Worm (Caenorhabditis elegans) whole organism, L4 larva: Measurements from ENCODE around the gene Y55F3AM.13.

Source experiments
- ama-1 ChIP-seq: fragments of 150-350 bp; optimal IDR thresholded peaks from 2 replicates; lab custom pipeline; 2014; ENCODE audit warnings: inconsistent platforms, mixed read lengths
- arid-1 ChIP-seq: fragments of 200-800 bp; sonication (Bioruptor generic); conservative IDR thresholded peaks from 2 replicates; pipeline ENCODE4 v1.3.6; 2022; ENCODE audit warnings: missing genetic modification reagents, missing genetic modification characterization, missing compliant biosample characterization
- daf-12 ChIP-seq: fragments of 150-350 bp; optimal IDR thresholded peaks from 2 replicates; lab custom pipeline; 2014; ENCODE audit warnings: missing biosample characterization, missing genetic modification reagents, missing genetic modification characterization
- dve-1 ChIP-seq: sonication (generic microtip); optimal IDR thresholded peaks from 2 replicates; lab custom pipeline; 2017; ENCODE audit warnings: antibody characterized with exemption, mild to moderate bottlenecking, missing genetic modification characterization, missing compliant biosample characterization; ENCODE audit not compliant: insufficient read depth
- fos-1 ChIP-seq: fragments of 150-350 bp; optimal IDR thresholded peaks from 2 replicates; lab custom pipeline; 2014; ENCODE audit warnings: missing biosample characterization, missing genetic modification characterization
- jun-1 ChIP-seq: fragments of 150-350 bp; optimal IDR thresholded peaks from 2 replicates; lab custom pipeline; 2014; ENCODE audit warnings: missing biosample characterization, missing genetic modification reagents, missing genetic modification characterization
- lin-29 ChIP-seq: fragments of 200-800 bp; sonication (Bioruptor generic); IDR thresholded peaks from 2 replicates; pipeline ENCODE4 v1.3.6; 2022; ENCODE audit warnings: missing genetic modification reagents, missing genetic modification characterization, missing compliant biosample characterization
- zag-1 ChIP-seq: fragments of 150-350 bp; optimal IDR thresholded peaks from 2 replicates; lab custom pipeline; 2014; ENCODE audit warnings: missing biosample characterization, missing genetic modification characterization
- zip-2 ChIP-seq: fragments of 150-350 bp; optimal IDR thresholded peaks from 2 replicates; lab custom pipeline; 2014; ENCODE audit warnings: missing biosample characterization, missing genetic modification characterization

DNA sequence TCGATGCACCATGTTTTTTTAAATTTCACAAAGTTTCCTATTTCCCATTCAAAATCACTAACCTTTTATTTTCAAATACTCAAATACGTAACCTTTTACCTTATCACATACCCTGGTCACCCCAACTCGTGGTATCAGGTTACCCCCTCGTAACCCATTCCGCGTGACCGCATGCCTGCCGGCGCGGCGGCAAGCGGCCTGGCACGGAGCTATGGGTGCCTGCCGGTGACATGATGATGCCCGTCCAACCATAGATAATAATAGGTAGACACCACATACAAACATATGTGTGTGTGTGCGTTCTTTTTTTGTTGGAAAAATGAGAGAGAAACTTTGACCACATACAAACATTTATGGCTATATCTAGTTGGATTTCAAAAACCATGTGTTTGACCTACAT, 9.5 kb upstream of the Y55F3AM.13 start:
- no peak for TF ChIP-seq daf-12
- TF ChIP-seq ama-1 (lab: Kevin White, UChicago), result no peak
- peak; percentile 76 for TF ChIP-seq dve-1
- no peak for TF ChIP-seq jun-1 (tag; lab: Kevin White, UChicago)
- TF ChIP-seq arid-1 (GFP tag; lab: Robert Waterston, UW), result no peak
- no peak for TF ChIP-seq zip-2 (tag; lab: Kevin White, UChicago)
- TF ChIP-seq zag-1, result no peak
- no peak for TF ChIP-seq lin-29
- TF ChIP-seq fos-1 (tag; lab: Kevin White, UChicago), result no peak
